Worm (Caenorhabditis elegans) whole organism, L1 larva: ENCODE data around the gene slfl-5.

Source experiments
- C16A3.4 ChIP-seq: fragments of 150-350 bp; optimal IDR thresholded peaks from 2 replicates; lab custom pipeline; 2014; ENCODE audit warnings: missing biosample characterization, missing genetic modification characterization
- aha-1 ChIP-seq: fragments of 150-350 bp; optimal IDR thresholded peaks from 2 replicates; lab custom pipeline; 2014; ENCODE audit warnings: missing biosample characterization, missing genetic modification characterization
- alr-1 ChIP-seq: fragments of 200-800 bp; sonication (Bioruptor generic); optimal IDR thresholded peaks from 2 replicates; lab custom pipeline; 2018; ENCODE audit warnings: borderline replicate concordance, mild to moderate bottlenecking, missing genetic modification characterization, missing compliant biosample characterization
- aly-2 ChIP-seq: fragments of 150-350 bp; optimal IDR thresholded peaks from 2 replicates; lab custom pipeline; 2014; ENCODE audit warnings: missing biosample characterization, missing genetic modification characterization
- ama-1 ChIP-seq: fragments of 150-350 bp; optimal IDR thresholded peaks from 2 replicates; lab custom pipeline; 2014
- blmp-1 ChIP-seq: fragments of 150-350 bp; optimal IDR thresholded peaks from 2 replicates; lab custom pipeline; 2014; ENCODE audit warnings: missing biosample characterization, missing genetic modification characterization
- ceh-8 ChIP-seq: fragments of 200-800 bp; sonication (Bioruptor generic); optimal IDR thresholded peaks from 2 replicates; lab custom pipeline; 2018; ENCODE audit warnings: mild to moderate bottlenecking, missing genetic modification characterization, moderate library complexity, missing compliant biosample characterization
- ceh-88 ChIP-seq: fragments of 200-800 bp; sonication (Bioruptor generic); IDR thresholded peaks from 2 replicates; pipeline ENCODE4 v1.3.6; 2022; ENCODE audit warnings: missing genetic modification characterization, missing compliant biosample characterization
- dpl-1 ChIP-seq, 3 experiments: fragments of 150-350 bp in 2 of 3; sonication (generic microtip) in 1 of 3; optimal IDR thresholded peaks; 2 replicates each; lab custom pipeline; 2014 to 2017; ENCODE audit warnings: missing biosample characterization in 3 of 3, missing genetic modification characterization in 3 of 3, missing genetic modification reagents in 3 of 3
- efl-1 ChIP-seq, 4 experiments: fragments of 150-350 bp; optimal IDR thresholded peaks in 3 of 4; peaks in 1 of 4; 1 replicate in 1 of 4; 2 replicates in 3 of 4; lab custom pipeline; 2014; ENCODE audit warnings: missing biosample characterization in 2 of 4, missing genetic modification characterization in 2 of 4, missing genetic modification reagents in 2 of 4
- egl-27 ChIP-seq, 2 experiments: fragments of 150-350 bp in 1 of 2; sonication (generic microtip); optimal IDR thresholded peaks; 3 replicates each; lab custom pipeline; 2017 to 2018; ENCODE audit warnings: missing biosample characterization in 2 of 2, missing genetic modification characterization in 2 of 2, missing genetic modification reagents in 2 of 2
- fkh-10 ChIP-seq: sonication (generic microtip); optimal IDR thresholded peaks from 2 replicates; lab custom pipeline; 2017; ENCODE audit warnings: missing biosample characterization, missing genetic modification reagents, missing genetic modification characterization
- fos-1 ChIP-seq: fragments of 150-350 bp; optimal IDR thresholded peaks from 2 replicates; lab custom pipeline; 2014; ENCODE audit warnings: missing biosample characterization, missing genetic modification characterization
- grh-1 ChIP-seq: fragments of 200-800 bp; sonication (Bioruptor generic); IDR thresholded peaks from 2 replicates; pipeline ENCODE4 v1.3.6; 2022; ENCODE audit warnings: missing genetic modification reagents, missing genetic modification characterization, missing compliant biosample characterization
- hlh-17 ChIP-seq: fragments of 200-800 bp; sonication (Bioruptor generic); optimal IDR thresholded peaks from 2 replicates; lab custom pipeline; 2018; ENCODE audit warnings: missing genetic modification characterization, mild to moderate bottlenecking, missing compliant biosample characterization, moderate library complexity, borderline replicate concordance
- jun-1 ChIP-seq: fragments of 150-350 bp; optimal IDR thresholded peaks from 2 replicates; lab custom pipeline; 2014; ENCODE audit warnings: missing biosample characterization, missing genetic modification reagents, missing genetic modification characterization
- lin-14 ChIP-seq: fragments of 200-800 bp; sonication (Bioruptor generic); optimal IDR thresholded peaks from 2 replicates; lab custom pipeline; 2018; ENCODE audit warnings: mild to moderate bottlenecking, missing genetic modification characterization, moderate library complexity, missing compliant biosample characterization
- lin-35 ChIP-seq, 2 experiments: fragments of 150-350 bp; optimal IDR thresholded peaks; 2 replicates each; lab custom pipeline; 2014; ENCODE audit warnings: missing biosample characterization in 2 of 2, missing genetic modification characterization in 2 of 2, missing genetic modification reagents in 2 of 2
- lir-3 ChIP-seq: sonication (generic microtip); optimal IDR thresholded peaks from 2 replicates; lab custom pipeline; 2016; ENCODE audit warnings: mild to moderate bottlenecking, missing genetic modification characterization, moderate library complexity, missing compliant biosample characterization; ENCODE audit not compliant: poor library complexity
- lsy-2 ChIP-seq, 2 experiments: fragments of 150-350 bp; optimal IDR thresholded peaks; 2 replicates each; lab custom pipeline; 2014; ENCODE audit warnings: missing biosample characterization in 2 of 2, missing genetic modification characterization in 2 of 2
- mab-9 ChIP-seq: fragments of 200-800 bp; sonication (Bioruptor generic); IDR thresholded peaks from 2 replicates; pipeline ENCODE4 v1.3.6; 2022; ENCODE audit warnings: missing genetic modification reagents, missing genetic modification characterization, missing compliant biosample characterization
- mdl-1 ChIP-seq, 2 experiments: fragments of 150-350 bp; optimal IDR thresholded peaks; 2 replicates each; lab custom pipeline; 2014 to 2017; ENCODE audit warnings: missing biosample characterization in 2 of 2, missing genetic modification characterization in 2 of 2, inconsistent platforms in 1 of 2
- mef-2 ChIP-seq: fragments of 150-350 bp; optimal IDR thresholded peaks from 2 replicates; lab custom pipeline; 2014; ENCODE audit warnings: missing biosample characterization, missing genetic modification characterization
- mep-1 ChIP-seq: fragments of 150-350 bp; optimal IDR thresholded peaks from 2 replicates; lab custom pipeline; 2014; ENCODE audit warnings: missing biosample characterization, missing genetic modification characterization
- nhr-20 ChIP-seq: sonication (generic microtip); optimal IDR thresholded peaks from 2 replicates; lab custom pipeline; 2016; ENCODE audit warnings: mild to moderate bottlenecking, missing genetic modification characterization, missing compliant biosample characterization
- nhr-237 ChIP-seq: fragments of 150-350 bp; optimal IDR thresholded peaks from 2 replicates; lab custom pipeline; 2014; ENCODE audit warnings: missing biosample characterization, missing genetic modification characterization
- nhr-47 ChIP-seq: sonication (generic microtip); optimal IDR thresholded peaks from 2 replicates; lab custom pipeline; 2016; ENCODE audit warnings: mild to moderate bottlenecking, missing genetic modification characterization, moderate library complexity, missing compliant biosample characterization
- nhr-71 ChIP-seq: sonication (generic microtip); optimal IDR thresholded peaks from 2 replicates; lab custom pipeline; 2016; ENCODE audit warnings: mild to moderate bottlenecking, missing genetic modification characterization, moderate library complexity, missing compliant biosample characterization
- nhr-76 ChIP-seq: sonication (generic microtip); optimal IDR thresholded peaks from 2 replicates; lab custom pipeline; 2017; ENCODE audit warnings: missing biosample characterization, missing genetic modification characterization
- nhr-84 ChIP-seq: sonication (generic microtip); optimal IDR thresholded peaks from 2 replicates; lab custom pipeline; 2017; ENCODE audit warnings: missing biosample characterization, missing genetic modification characterization
- nhr-85 ChIP-seq: sonication (generic microtip); peaks from one replicate; lab custom pipeline; 2016; ENCODE audit warnings: missing genetic modification characterization, inconsistent platforms, missing compliant biosample characterization
- pag-3 ChIP-seq: sonication (generic microtip); optimal IDR thresholded peaks from 2 replicates; lab custom pipeline; 2017; ENCODE audit warnings: missing genetic modification characterization, mild to moderate bottlenecking, missing compliant biosample characterization, antibody characterized with exemption, borderline replicate concordance; ENCODE audit not compliant: insufficient read depth
- pqm-1 ChIP-seq: sonication (generic microtip); optimal IDR thresholded peaks from 3 replicates; lab custom pipeline; 2017; ENCODE audit warnings: missing biosample characterization, missing genetic modification characterization
- rnt-1 ChIP-seq: sonication (generic microtip); optimal IDR thresholded peaks from 2 replicates; lab custom pipeline; 2016; ENCODE audit warnings: mild to moderate bottlenecking, missing genetic modification characterization, moderate library complexity, missing compliant biosample characterization
- skn-1 ChIP-seq: fragments of 150-350 bp; optimal IDR thresholded peaks from 2 replicates; lab custom pipeline; 2014; ENCODE audit warnings: missing biosample characterization, missing genetic modification characterization
- snpc-4 ChIP-seq: fragments of 150-350 bp; optimal IDR thresholded peaks from 2 replicates; lab custom pipeline; 2014; ENCODE audit warnings: missing biosample characterization, missing genetic modification characterization
- sptf-1 ChIP-seq: fragments of 150-350 bp; optimal IDR thresholded peaks from 2 replicates; lab custom pipeline; 2014; ENCODE audit warnings: missing biosample characterization, missing genetic modification characterization
- sup-37 ChIP-seq: fragments of 200-800 bp; sonication (Bioruptor generic); optimal IDR thresholded peaks from 2 replicates; lab custom pipeline; 2018; ENCODE audit warnings: mild to moderate bottlenecking, missing genetic modification characterization, missing compliant biosample characterization
- unc-62 ChIP-seq: fragments of 150-350 bp; optimal IDR thresholded peaks from 2 replicates; lab custom pipeline; 2014; ENCODE audit warnings: missing biosample characterization, missing genetic modification reagents, missing genetic modification characterization
- unc-98 ChIP-seq: fragments of 200-800 bp; sonication (Bioruptor generic); IDR thresholded peaks from 2 replicates; pipeline ENCODE4 v1.3.6; 2022; ENCODE audit warnings: missing genetic modification characterization, missing compliant biosample characterization
- vab-15 ChIP-seq: sonication (generic microtip); optimal IDR thresholded peaks from 2 replicates; lab custom pipeline; 2017; ENCODE audit warnings: missing genotype, mild to moderate bottlenecking, missing genetic modification characterization, missing compliant biosample characterization
- xbp-1 ChIP-seq: sonication (generic microtip); optimal IDR thresholded peaks from 2 replicates; lab custom pipeline; 2016; ENCODE audit warnings: missing genetic modification characterization, missing compliant biosample characterization
- zag-1 ChIP-seq: fragments of 150-350 bp; optimal IDR thresholded peaks from 2 replicates; lab custom pipeline; 2014; ENCODE audit warnings: missing biosample characterization, missing genetic modification characterization
- zip-4 ChIP-seq: fragments of 200-800 bp; sonication (Bioruptor generic); optimal IDR thresholded peaks from 2 replicates; lab custom pipeline; 2018; ENCODE audit warnings: mild to moderate bottlenecking, missing genetic modification characterization, moderate library complexity, missing compliant biosample characterization

slfl-5 gene

ce11 chrV:12281508-12281907, 36.7 kb upstream of the slfl-5 start:
- TF ChIP-seq nhr-76 (tag; lab: Kevin White, UChicago): no peak
- TF ChIP-seq aly-2 (tag; lab: Kevin White, UChicago): no peak
- no peak for TF ChIP-seq rnt-1 (tag; lab: Kevin White, UChicago)
- no peak for TF ChIP-seq mef-2 (tag; lab: Kevin White, UChicago)
- TF ChIP-seq ceh-88 (GFP tag; lab: Robert Waterston, UW): no peak
- no peak for TF ChIP-seq lin-14 (GFP tag; lab: Kevin White, UChicago)
- no peak for TF ChIP-seq nhr-47
- TF ChIP-seq fkh-10 (GFP tag; lab: Kevin White, UChicago): no peak
- no peak for TF ChIP-seq aha-1 (tag; lab: Kevin White, UChicago)
- TF ChIP-seq grh-1 (GFP tag; lab: Robert Waterston, UW): no peak
- no peak for TF ChIP-seq xbp-1 (tag; lab: Kevin White, UChicago)
- TF ChIP-seq alr-1 (tag; lab: Kevin White, UChicago): no peak
- no peak for TF ChIP-seq nhr-20 (tag; lab: Kevin White, UChicago)
- no peak for TF ChIP-seq sup-37
- TF ChIP-seq hlh-17 (GFP tag; lab: Kevin White, UChicago): no peak
- TF ChIP-seq mab-9 (GFP tag; lab: Robert Waterston, UW): no peak
- TF ChIP-seq vab-15 (tag; lab: Kevin White, UChicago): no peak

ce11 chrV:12276946-12277345, 32.1 kb upstream of the slfl-5 start, which contains the start of gene bnc-1:
bnc-1 (minus strand) TSS chrV:12277046.
- TF ChIP-seq pag-3 (tag; lab: Kevin White, UChicago): no peak

ce11 chrV:12275714-12276113, 30.9 kb upstream of the slfl-5 start:
- TF ChIP-seq blmp-1 (tag; lab: Kevin White, UChicago) (no peak), efl-1 (optimal IDR thresholded peaks at IDR 0.05; lab: Kevin White, UChicago) (no peak), efl-1 (GFP tag; optimal IDR thresholded peaks at IDR 0.05 in 1 of 2; lab: Kevin White, UChicago) (peak in 1 of 2 experiments; percentile 57), fos-1 (tag; lab: Kevin White, UChicago) (no peak), lsy-2 (tag; optimal IDR thresholded peaks at IDR 0.05; lab: Kevin White, UChicago) (no peak)

ce11 chrV:12271495-12271894, 26.7 kb upstream of the slfl-5 start, which contains the start of the genes tsfm-1 and capg-2:
tsfm-1 (minus strand) TSS chrV:12271551.
capg-2 (plus strand) TSS chrV:12271873.
- TF ChIP-seq pqm-1 (tag; lab: Kevin White, UChicago): no peak
- peak; percentile 58 to 84 for TF ChIP-seq lin-35 (GFP tag; optimal IDR thresholded peaks at IDR 0.05; lab: Kevin White, UChicago)
- no peak for TF ChIP-seq mdl-1 (tag; optimal IDR thresholded peaks at IDR 0.05; lab: Kevin White, UChicago)
- no peak for TF ChIP-seq sup-37
- no peak for TF ChIP-seq vab-15 (tag; lab: Kevin White, UChicago)
- no peak for TF ChIP-seq egl-27 (tag; optimal IDR thresholded peaks at IDR 0.05; lab: Kevin White, UChicago)
- TF ChIP-seq efl-1 (optimal IDR thresholded peaks at IDR 0.05; lab: Kevin White, UChicago): peak; percentile 27 to 69
- TF ChIP-seq efl-1 (GFP tag; optimal IDR thresholded peaks at IDR 0.05 in 1 of 2; lab: Kevin White, UChicago): peak; percentile 81 to 96
- no peak for TF ChIP-seq sptf-1 (tag; lab: Kevin White, UChicago)
- peak; percentile 28 for TF ChIP-seq nhr-85
- no peak for TF ChIP-seq zag-1
- no peak for TF ChIP-seq unc-62 (GFP tag; lab: Kevin White, UChicago)
- TF ChIP-seq snpc-4 (tag; lab: Kevin White, UChicago): no peak
- no peak for TF ChIP-seq C16A3.4 (tag; lab: Kevin White, UChicago)
- TF ChIP-seq dpl-1 (GFP tag; optimal IDR thresholded peaks at IDR 0.05; lab: Kevin White, UChicago): peak; percentile 64 to 86 (median 70)
- TF ChIP-seq unc-98 (GFP tag; lab: Robert Waterston, UW): no peak
- peak; percentile 7 for TF ChIP-seq mep-1
- no peak for TF ChIP-seq lir-3 (tag; lab: Kevin White, UChicago)
- no peak for TF ChIP-seq mab-9 (GFP tag; lab: Robert Waterston, UW)
- no peak for TF ChIP-seq nhr-84 (tag; lab: Kevin White, UChicago)
- no peak for TF ChIP-seq ceh-8 (GFP tag; lab: Kevin White, UChicago)
- no peak for TF ChIP-seq aha-1 (tag; lab: Kevin White, UChicago)
- no peak for TF ChIP-seq fkh-10 (GFP tag; lab: Kevin White, UChicago)
- TF ChIP-seq zip-4 (GFP tag; lab: Kevin White, UChicago): no peak
- no peak for TF ChIP-seq nhr-76 (tag; lab: Kevin White, UChicago)
- TF ChIP-seq jun-1 (tag; lab: Kevin White, UChicago): no peak
- no peak for TF ChIP-seq rnt-1 (tag; lab: Kevin White, UChicago)
- no peak for TF ChIP-seq skn-1 (tag; lab: Kevin White, UChicago)
- no peak for TF ChIP-seq mef-2 (tag; lab: Kevin White, UChicago)
- TF ChIP-seq nhr-71: no peak
- TF ChIP-seq nhr-47: no peak
- TF ChIP-seq nhr-237: no peak
- TF ChIP-seq ama-1 (lab: Kevin White, UChicago): no peak
- no peak for TF ChIP-seq pag-3 (tag; lab: Kevin White, UChicago)
